Worm (Caenorhabditis elegans): ENCODE data around the gene T16G12.4.

ce11 chrIII:10035783-10036182 lies 21.8 kb upstream of the T16G12.4 start, which contains the start of gene xbx-3:
- TF ChIP-seq ceh-43 (GFP tag; optimal IDR thresholded peaks at IDR 0.05) (no peak), unc-39 (tag; optimal IDR thresholded peaks at IDR 0.05) (no peak), nhr-237 (tag; optimal IDR thresholded peaks at IDR 0.05) (no peak), ztf-11 (tag; optimal IDR thresholded peaks at IDR 0.05) (no peak), unc-120 (tag; optimal IDR thresholded peaks at IDR 0.05; ENCODE audit: poor library complexity, severe bottlenecking) (no peak), lin-32 (GFP tag; optimal IDR thresholded peaks at IDR 0.05) (no peak), mls-2 (tag; optimal IDR thresholded peaks at IDR 0.05) (no peak), pha-4 (tag; optimal IDR thresholded peaks at IDR 0.05) (no peak), flh-1 (GFP tag; optimal IDR thresholded peaks at IDR 0.05) (no peak)
